Worm (Caenorhabditis elegans): ENCODE results near the gene mkk-4.

The mkk-4 gene

DNA sequence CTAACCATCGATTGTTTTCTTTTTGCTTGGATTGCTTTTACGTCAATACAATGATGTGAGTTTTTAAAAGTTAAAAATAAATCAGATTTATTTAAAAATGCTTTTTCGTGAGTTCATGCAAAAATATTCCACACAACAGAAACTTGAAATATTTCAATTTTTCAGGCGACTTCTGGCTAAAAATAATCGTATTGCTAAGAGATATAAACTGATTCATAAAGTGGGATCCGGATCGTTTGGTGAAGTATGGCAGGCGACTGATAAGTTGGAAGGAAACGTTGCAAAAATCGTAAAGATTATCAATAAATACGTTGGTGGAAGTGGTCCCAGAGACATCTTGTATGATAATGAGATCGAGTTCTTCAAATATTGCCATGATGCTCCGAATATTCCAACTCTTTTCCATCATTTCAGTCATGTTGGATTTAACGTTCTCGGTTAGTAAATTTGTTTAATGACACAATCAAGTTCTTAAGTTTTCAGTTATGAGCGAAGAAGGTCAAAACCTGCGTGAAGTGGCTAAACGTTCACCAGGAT, 32.9 kb downstream of the mkk-4 start, which contains the start of gene ZC373.3:
Gene ZC373.3, plus strand, starts transcription at position 51 of the 537 bp plus-strand sequence.
- TF ChIP-seq zim-3 (tag; optimal IDR thresholded peaks at IDR 0.05): no peak
- TF ChIP-seq Y53G8AR.9 (GFP tag; conservative IDR thresholded peaks at IDR 0.05): no peak
- no peak for TF ChIP-seq fkh-3 (tag; optimal IDR thresholded peaks at IDR 0.05)
- TF ChIP-seq die-1 (tag; optimal IDR thresholded peaks at IDR 0.05): no peak
- no peak for TF ChIP-seq rec-8 (tag; optimal IDR thresholded peaks at IDR 0.05)
- TF ChIP-seq ceh-27 (GFP tag; optimal IDR thresholded peaks at IDR 0.05): no peak
- no peak for TF ChIP-seq ztf-18 (tag; optimal IDR thresholded peaks at IDR 0.05)
- no peak for TF ChIP-seq bed-2 (GFP tag; IDR thresholded peaks at IDR 0.05)
- TF ChIP-seq F33H1.4 (GFP tag; IDR thresholded peaks at IDR 0.05): no peak
- no peak for TF ChIP-seq snpc-1.1 (tag; optimal IDR thresholded peaks at IDR 0.05; ENCODE audit: insufficient read depth)

- TF ChIP-seq xnd-1 (tag; optimal IDR thresholded peaks at IDR 0.05) (no peak), attf-3 (GFP tag; conservative IDR thresholded peaks at IDR 0.05) (no peak), ets-4 (GFP tag; optimal IDR thresholded peaks at IDR 0.05) (no peak), K11D2.4 (GFP tag; IDR thresholded peaks at IDR 0.05) (0 out of 2 replicates have a peak, but pooled peaks have one; percentile 48), C06A6.2 (GFP tag; conservative IDR thresholded peaks at IDR 0.05) (no peak)
Observed at ce11 chrX:10068468-10068867, 40.8 kb downstream of the mkk-4 start.

DNA sequence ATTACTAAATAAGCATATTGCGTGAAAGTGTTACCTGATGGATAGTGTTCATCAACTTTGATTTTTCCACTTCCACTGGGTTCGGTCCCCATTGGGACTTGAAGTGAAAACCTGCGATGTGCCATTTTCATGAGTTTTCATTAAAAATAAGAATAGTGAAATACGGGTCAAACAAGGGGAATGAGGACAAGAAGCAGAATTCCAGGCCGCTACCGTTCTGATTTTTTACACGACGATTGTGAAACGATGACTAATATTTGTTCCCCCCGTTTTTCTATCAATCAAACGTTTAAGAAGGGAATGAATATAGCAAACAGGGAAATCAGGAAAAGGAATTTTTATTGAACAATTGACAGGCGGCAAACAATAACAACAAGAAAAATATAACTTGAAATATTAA, 42.0 kb downstream of the mkk-4 start, which contains the start of gene mlck-1:
Gene mlck-1, minus strand, starts transcription at position 101 of the 400 bp plus-strand sequence.
- TF ChIP-seq ztf-6 (GFP tag; IDR thresholded peaks at IDR 0.05): no peak
- no peak for TF ChIP-seq somi-1 (GFP tag; optimal IDR thresholded peaks at IDR 0.05)
- no peak for TF ChIP-seq hrde-1 (tag; optimal IDR thresholded peaks at IDR 0.05; ENCODE audit: borderline replicate concordance)
- no peak for TF ChIP-seq bed-1 (GFP tag; IDR thresholded peaks at IDR 0.05)
- no peak for TF ChIP-seq Y79H2A.3 (GFP tag; conservative IDR thresholded peaks at IDR 0.05)
- TF ChIP-seq snpc-1.3 (tag; optimal IDR thresholded peaks at IDR 0.05; ENCODE audit: insufficient read depth): no peak
- TF ChIP-seq attf-3 (GFP tag; conservative IDR thresholded peaks at IDR 0.05): no peak
- TF ChIP-seq nfya-1 (tag; optimal IDR thresholded peaks at IDR 0.05; ENCODE audit: borderline replicate concordance, insufficient read depth): no peak
- no peak for TF ChIP-seq egl-18 (GFP tag; IDR thresholded peaks at IDR 0.05)
- TF ChIP-seq him-1 (tag; optimal IDR thresholded peaks at IDR 0.05): no peak

DNA sequence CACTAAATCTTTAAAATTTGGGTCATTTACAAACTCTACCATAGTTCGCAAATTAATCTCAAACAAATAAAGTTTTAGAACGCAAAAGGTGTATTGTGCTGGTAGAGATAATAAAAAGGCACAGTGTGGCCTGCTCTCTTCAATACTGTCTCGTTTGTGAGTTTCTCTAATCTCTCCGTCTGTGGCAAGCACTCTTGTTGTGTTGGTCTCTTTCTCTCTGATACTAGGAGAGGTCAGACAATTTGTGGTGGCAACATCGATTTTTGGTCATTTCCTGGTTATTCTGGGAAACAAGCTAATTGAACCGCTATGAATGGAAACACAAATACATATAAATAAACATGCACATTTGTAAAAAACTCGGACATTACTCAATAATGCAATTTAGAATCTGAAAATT, 46.6 kb downstream of the mkk-4 start, which contains the start of gene ZC373.5:
Gene ZC373.5, minus strand, starts transcription at position 159 of the 400 bp plus-strand sequence.
- TF ChIP-seq nhr-80 (tag; optimal IDR thresholded peaks at IDR 0.05) (peak; percentile 83), F57A8.1 (GFP tag; optimal IDR thresholded peaks at IDR 0.05) (no peak), hmg-1.2 (GFP tag; IDR thresholded peaks at IDR 0.05) (peak; percentile 66; the same call in 1 of the 2 replicates)

- no peak for TF ChIP-seq aptf-3 (GFP tag; IDR thresholded peaks at IDR 0.05)
- TF ChIP-seq snpc-1.1 (tag; optimal IDR thresholded peaks at IDR 0.05; ENCODE audit: insufficient read depth): no peak
- no peak for TF ChIP-seq ceh-27 (GFP tag; optimal IDR thresholded peaks at IDR 0.05)
- no peak for TF ChIP-seq unc-130 (GFP tag; optimal IDR thresholded peaks at IDR 0.05)
- TF ChIP-seq F52B5.7 (tag; optimal IDR thresholded peaks at IDR 0.05): no peak
- no peak for TF ChIP-seq ceh-58 (GFP tag; IDR thresholded peaks at IDR 0.05)
- no peak for TF ChIP-seq lag-1 (GFP tag; IDR thresholded peaks at IDR 0.05)
- TF ChIP-seq sptf-2 (GFP tag; optimal IDR thresholded peaks at IDR 0.05): no peak
- TF ChIP-seq madf-3 (GFP tag; IDR thresholded peaks at IDR 0.05): no peak
- TF ChIP-seq C17E4.6 (GFP tag; IDR thresholded peaks at IDR 0.05): no peak
- no peak for TF ChIP-seq ets-4 (GFP tag; optimal IDR thresholded peaks at IDR 0.05)
- TF ChIP-seq F33H1.4 (GFP tag; IDR thresholded peaks at IDR 0.05): no peak
- no peak for TF ChIP-seq B0019.2 (GFP tag; conservative IDR thresholded peaks at IDR 0.05)
- no peak for TF ChIP-seq F55B11.4 (tag; optimal IDR thresholded peaks at IDR 0.05; ENCODE audit: borderline replicate concordance, insufficient read depth)
- no peak for TF ChIP-seq Y95B8A.8 (GFP tag; IDR thresholded peaks at IDR 0.05)
- TF ChIP-seq K11D2.4 (GFP tag; IDR thresholded peaks at IDR 0.05): no peak
- no peak for TF ChIP-seq nfya-2 (GFP tag; IDR thresholded peaks at IDR 0.05)
- TF ChIP-seq fkh-3 (tag; optimal IDR thresholded peaks at IDR 0.05): no peak
Observed at ce11 chrX:10074988-10075387, 47.3 kb downstream of the mkk-4 start, which contains the start of gene dao-4. TSS of gene dao-4 (plus strand) at chrX:10075288.

Measured in whole organism, young adult.